Fruit fly (Drosophila melanogaster) whole organism, prepupa: ENCODE results near the gene Evi5.

Experiments
- CG10631 ChIP-seq: fragments of 200-800 bp; sonication (Bioruptor generic); optimal IDR thresholded peaks from 2 replicates; lab custom pipeline; 2016; ENCODE audit warnings: missing biosample characterization, missing genetic modification characterization
- CG10669 ChIP-seq: fragments of 200-800 bp; sonication (Bioruptor generic); optimal IDR thresholded peaks from 3 replicates; lab custom pipeline; 2018; ENCODE audit warnings: missing biosample characterization, mild to moderate bottlenecking, missing genetic modification characterization, moderate library complexity
- CG11294 ChIP-seq: fragments of 200-800 bp; sonication (Bioruptor generic); IDR thresholded peaks from 2 replicates; pipeline ENCODE4 v1.3.6; 2022; ENCODE audit warnings: missing biosample characterization, missing genetic modification characterization
- CG11762 ChIP-seq: fragments of 200-800 bp; sonication (Bioruptor generic); optimal IDR thresholded peaks from 3 replicates; lab custom pipeline; 2016; ENCODE audit warnings: missing biosample characterization, missing genetic modification characterization; ENCODE audit not compliant: insufficient read depth
- CG11902 ChIP-seq: fragments of 200-800 bp; sonication (Bioruptor generic); optimal IDR thresholded peaks from 3 replicates; lab custom pipeline; 2016; ENCODE audit warnings: missing biosample characterization, missing genetic modification characterization
- CG15336 ChIP-seq: fragments of 200-800 bp; sonication (Bioruptor generic); IDR thresholded peaks from 2 replicates; pipeline ENCODE4 v1.3.6; 2022; ENCODE audit warnings: missing biosample characterization, missing genetic modification characterization
- CG1621 ChIP-seq: fragments of 200-800 bp; sonication (Bioruptor generic); optimal IDR thresholded peaks from 3 replicates; lab custom pipeline; 2018; ENCODE audit warnings: missing biosample characterization, mild to moderate bottlenecking, missing genetic modification characterization
- CG3032 ChIP-seq: fragments of 200-800 bp; optimal IDR thresholded peaks from 2 replicates; lab custom pipeline; 2019; ENCODE audit warnings: missing biosample characterization, mild to moderate bottlenecking, missing genetic modification characterization, moderate library complexity
- CG32006 ChIP-seq: fragments of 200-800 bp; sonication (Bioruptor generic); optimal IDR thresholded peaks from 3 replicates; lab custom pipeline; 2017; ENCODE audit warnings: missing biosample characterization, mild to moderate bottlenecking, missing genetic modification characterization
- CG34406 ChIP-seq: fragments of 200-800 bp; sonication (Bioruptor generic); optimal IDR thresholded peaks from 3 replicates; lab custom pipeline; 2016; ENCODE audit warnings: missing biosample characterization, missing genetic modification characterization
- CG3919 ChIP-seq: fragments of 200-800 bp; sonication (Bioruptor generic); optimal IDR thresholded peaks from 3 replicates; lab custom pipeline; 2016; ENCODE audit warnings: missing biosample characterization, missing genetic modification characterization
- CG4318 ChIP-seq: fragments of 200-800 bp; sonication (Bioruptor generic); optimal IDR thresholded peaks from 3 replicates; lab custom pipeline; 2017; ENCODE audit warnings: missing biosample characterization, mild to moderate bottlenecking, missing genetic modification characterization
- CG6163 ChIP-seq: fragments of 200-800 bp; sonication (Bioruptor generic); IDR thresholded peaks from 3 replicates; pipeline ENCODE4 v1.3.6; 2022; ENCODE audit warnings: missing biosample characterization, missing genetic modification characterization
- CG6276 ChIP-seq: fragments of 200-800 bp; sonication (Bioruptor generic); optimal IDR thresholded peaks from 2 replicates; lab custom pipeline; 2017; ENCODE audit warnings: missing biosample characterization, mild to moderate bottlenecking, missing genetic modification characterization
- CG6792 ChIP-seq: fragments of 200-800 bp; sonication (Bioruptor generic); optimal IDR thresholded peaks from 3 replicates; lab custom pipeline; 2016; ENCODE audit warnings: missing biosample characterization, missing genetic modification characterization
- CG6808 ChIP-seq: fragments of 200-800 bp; sonication (Bioruptor generic); optimal IDR thresholded peaks from 3 replicates; lab custom pipeline; 2017; ENCODE audit warnings: missing biosample characterization, missing genetic modification characterization, mild to moderate bottlenecking, moderate library complexity, missing genetic modification reagents
- CG6854 ChIP-seq: fragments of 200-800 bp; sonication (Bioruptor generic); optimal IDR thresholded peaks from 2 replicates; lab custom pipeline; 2017; ENCODE audit warnings: missing biosample characterization, mild to moderate bottlenecking, missing genetic modification characterization
- CG7368 ChIP-seq: fragments of 200-800 bp; sonication (Bioruptor generic); optimal IDR thresholded peaks from 3 replicates; lab custom pipeline; 2016; ENCODE audit warnings: missing biosample characterization, missing genetic modification characterization
- CG8119 ChIP-seq: fragments of 200-800 bp; sonication (Bioruptor generic); IDR thresholded peaks from 3 replicates; pipeline ENCODE4 v1.3.6; 2022; ENCODE audit warnings: missing biosample characterization, missing genetic modification characterization
- CG8319 ChIP-seq: fragments of 200-800 bp; sonication (Bioruptor generic); optimal IDR thresholded peaks from 3 replicates; lab custom pipeline; 2016; ENCODE audit warnings: missing biosample characterization, missing genetic modification characterization
- CG8632 ChIP-seq: fragments of 200-800 bp; sonication (Bioruptor generic); optimal IDR thresholded peaks from 3 replicates; lab custom pipeline; 2016; ENCODE audit warnings: missing biosample characterization, missing genetic modification characterization
- CG9139 ChIP-seq: fragments of 200-800 bp; sonication (Bioruptor generic); optimal IDR thresholded peaks from 3 replicates; lab custom pipeline; 2017; ENCODE audit warnings: missing biosample characterization, mild to moderate bottlenecking, missing genetic modification characterization
- Eip93F ChIP-seq: fragments of 200-800 bp; sonication (Bioruptor generic); optimal IDR thresholded peaks from 2 replicates; lab custom pipeline; 2016; ENCODE audit warnings: missing biosample characterization, mild to moderate bottlenecking, missing genetic modification characterization
- Ets21C ChIP-seq: fragments of 200-800 bp; sonication (Bioruptor generic); optimal IDR thresholded peaks from 3 replicates; lab custom pipeline; 2016; ENCODE audit warnings: missing biosample characterization, missing genetic modification characterization
- Ets96B ChIP-seq: fragments of 200-800 bp; optimal IDR thresholded peaks from 2 replicates; lab custom pipeline; 2019; ENCODE audit warnings: missing biosample characterization, mild to moderate bottlenecking, missing genetic modification characterization, moderate library complexity
- Gug ChIP-seq: fragments of 200-800 bp; sonication (Bioruptor generic); IDR thresholded peaks from 2 replicates; pipeline ENCODE4 v1.3.6; 2022; ENCODE audit warnings: missing biosample characterization, missing genetic modification characterization
- Hr39 ChIP-seq: fragments of 200-800 bp; sonication (Bioruptor generic); optimal IDR thresholded peaks from 2 replicates; lab custom pipeline; 2016; ENCODE audit warnings: missing biosample characterization, missing genetic modification characterization
- Lpt ChIP-seq: fragments of 200-800 bp; sonication (Bioruptor generic); optimal IDR thresholded peaks from 3 replicates; lab custom pipeline; 2016; ENCODE audit warnings: missing biosample characterization, missing genetic modification characterization
- Met ChIP-seq: fragments of 200-800 bp; sonication (Bioruptor generic); optimal IDR thresholded peaks from 3 replicates; lab custom pipeline; 2016; ENCODE audit warnings: missing biosample characterization, missing genetic modification characterization
- Smox ChIP-seq: fragments of 200-800 bp; sonication (Bioruptor generic); optimal IDR thresholded peaks from 3 replicates; lab custom pipeline; 2016; ENCODE audit warnings: missing biosample characterization, missing genetic modification characterization
- Sox102F ChIP-seq: fragments of 200-800 bp; sonication (Bioruptor generic); optimal IDR thresholded peaks from 2 replicates; lab custom pipeline; 2016; ENCODE audit warnings: missing biosample characterization, mild to moderate bottlenecking, missing genetic modification characterization
- Sox14 ChIP-seq: fragments of 200-800 bp; sonication (Bioruptor generic); optimal IDR thresholded peaks from 3 replicates; lab custom pipeline; 2016; ENCODE audit warnings: missing biosample characterization, missing genetic modification characterization
- achi ChIP-seq: fragments of 200-800 bp; sonication (Bioruptor generic); optimal IDR thresholded peaks from 3 replicates; lab custom pipeline; 2016; ENCODE audit warnings: missing biosample characterization, missing genetic modification characterization
- acj6 ChIP-seq: fragments of 200-800 bp; sonication (Bioruptor generic); optimal IDR thresholded peaks from 3 replicates; lab custom pipeline; 2016; ENCODE audit warnings: missing biosample characterization, missing genetic modification characterization
- cyc ChIP-seq: fragments of 200-800 bp; sonication (Bioruptor generic); optimal IDR thresholded peaks from 3 replicates; lab custom pipeline; 2016; ENCODE audit warnings: missing biosample characterization, missing genetic modification characterization
- dac ChIP-seq: fragments of 200-800 bp; sonication (Bioruptor generic); optimal IDR thresholded peaks from 2 replicates; lab custom pipeline; 2017; ENCODE audit warnings: missing biosample characterization, mild to moderate bottlenecking, missing genetic modification characterization
- fd59A ChIP-seq: fragments of 200-800 bp; sonication (Bioruptor generic); optimal IDR thresholded peaks from 2 replicates; lab custom pipeline; 2017; ENCODE audit warnings: missing biosample characterization, mild to moderate bottlenecking, missing genetic modification characterization, missing genetic modification reagents
- fkh ChIP-seq: fragments of 200-800 bp; sonication (Bioruptor generic); optimal IDR thresholded peaks from 3 replicates; lab custom pipeline; 2017; ENCODE audit warnings: missing biosample characterization, mild to moderate bottlenecking, missing genetic modification characterization, moderate library complexity
- net ChIP-seq: fragments of 200-800 bp; sonication (Bioruptor generic); optimal IDR thresholded peaks from 3 replicates; lab custom pipeline; 2016; ENCODE audit warnings: missing biosample characterization, missing genetic modification characterization
- pdm3 ChIP-seq: fragments of 200-800 bp; sonication (Bioruptor generic); optimal IDR thresholded peaks from 3 replicates; lab custom pipeline; 2016; ENCODE audit warnings: missing biosample characterization, missing genetic modification characterization
- salr ChIP-seq, 2 experiments: fragments of 200-800 bp; sonication (Bioruptor generic); optimal IDR thresholded peaks; 3 replicates each; lab custom pipeline; 2016 to 2018; ENCODE audit warnings: missing biosample characterization in 2 of 2, missing genetic modification characterization in 2 of 2, mild to moderate bottlenecking in 1 of 2
- ss ChIP-seq, 2 experiments: fragments of 200-800 bp; sonication (Bioruptor generic); optimal IDR thresholded peaks; 2 replicates in 1 of 2; 3 replicates in 1 of 2; lab custom pipeline; 2017 to 2018; ENCODE audit warnings: mild to moderate bottlenecking in 2 of 2, missing biosample characterization in 2 of 2, missing genetic modification characterization in 2 of 2, moderate library complexity in 1 of 2
- topi ChIP-seq: fragments of 200-800 bp; sonication (Bioruptor generic); optimal IDR thresholded peaks from 3 replicates; lab custom pipeline; 2016; ENCODE audit warnings: missing biosample characterization, missing genetic modification characterization
- vri ChIP-seq: fragments of 200-800 bp; sonication (Bioruptor generic); optimal IDR thresholded peaks from 3 replicates; lab custom pipeline; 2016; ENCODE audit warnings: missing biosample characterization, mild to moderate bottlenecking, missing genetic modification characterization

Gene Evi5

DNA sequence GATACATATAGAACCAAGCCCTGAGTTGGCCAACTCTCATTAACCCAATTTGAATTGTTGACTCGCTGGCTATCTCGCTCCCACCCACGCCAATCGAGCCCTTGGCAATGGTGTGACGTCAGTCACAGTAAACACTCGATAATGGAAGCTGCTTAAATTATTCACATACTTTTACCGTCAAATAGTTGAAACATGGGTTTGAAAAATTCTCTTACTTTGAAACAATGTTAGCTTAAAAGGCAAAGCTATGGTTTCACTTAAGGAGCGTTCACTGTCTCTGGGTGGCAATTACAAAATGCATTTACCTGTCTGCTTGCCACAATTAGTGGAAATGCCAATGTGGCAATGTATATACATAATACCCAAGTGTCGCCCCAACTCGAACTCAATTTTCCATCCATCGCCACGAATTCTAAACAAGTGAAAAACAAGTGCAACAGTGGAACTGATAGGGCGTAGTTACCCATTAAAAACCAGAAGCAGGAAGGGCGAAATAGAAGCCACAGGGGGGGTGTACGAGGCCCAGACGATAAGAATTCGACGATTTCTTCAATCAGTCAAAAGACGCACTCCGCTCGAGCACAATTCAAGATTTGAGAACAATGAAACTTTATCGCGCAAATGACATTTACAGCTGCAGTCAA lies 4.6 kb downstream of the Evi5 start (continued):
- TF ChIP-seq CG3919 (GFP tag; lab: Kevin White, UChicago) (peak; percentile 73), ss (GFP tag; optimal IDR thresholded peaks at IDR 0.05; lab: Kevin White, UChicago) (no peak), Hr39 (peak; percentile 92), dac (GFP tag; lab: Kevin White, UChicago) (no peak), Gug (GFP tag; lab: Robert Waterston, UW) (peak; percentile 69), pdm3 (GFP tag; lab: Kevin White, UChicago) (peak; percentile 70), Lpt (GFP tag; lab: Kevin White, UChicago) (peak; percentile 10), CG4318 (GFP tag; lab: Kevin White, UChicago) (no peak), cyc (GFP tag; lab: Kevin White, UChicago) (peak; percentile 89), CG6808 (GFP tag; lab: Kevin White, UChicago) (peak; percentile 22), net (GFP tag; lab: Kevin White, UChicago) (peak; percentile 61), topi (GFP tag; lab: Kevin White, UChicago) (peak; percentile 89), CG6276 (GFP tag; lab: Kevin White, UChicago) (peak; percentile 52), CG8119 (GFP tag; lab: Robert Waterston, UW) (peak; percentile 62), CG11902 (GFP tag; lab: Kevin White, UChicago) (peak; percentile 74), CG8632 (GFP tag; lab: Kevin White, UChicago) (peak; percentile 58), Smox (GFP tag; lab: Kevin White, UChicago) (peak; percentile 86), acj6 (peak; percentile 59), fd59A (GFP tag; lab: Kevin White, UChicago) (no peak), CG10669 (GFP tag; lab: Kevin White, UChicago) (peak; percentile 49), Sox102F (GFP tag; lab: Kevin White, UChicago) (peak; percentile 85), Ets21C (peak; percentile 80), CG3032 (tag; lab: Kevin White, UChicago) (peak; percentile 31), CG11762 (GFP tag; lab: Kevin White, UChicago) (peak; percentile 27), achi (GFP tag; lab: Kevin White, UChicago) (peak; percentile 57), CG9139 (GFP tag; lab: Kevin White, UChicago) (no peak), CG7368 (GFP tag; lab: Kevin White, UChicago) (peak; percentile 52), CG6163 (GFP tag; lab: Robert Waterston, UW) (peak; percentile 80), CG34406 (GFP tag; lab: Kevin White, UChicago) (peak; percentile 66)

DNA sequence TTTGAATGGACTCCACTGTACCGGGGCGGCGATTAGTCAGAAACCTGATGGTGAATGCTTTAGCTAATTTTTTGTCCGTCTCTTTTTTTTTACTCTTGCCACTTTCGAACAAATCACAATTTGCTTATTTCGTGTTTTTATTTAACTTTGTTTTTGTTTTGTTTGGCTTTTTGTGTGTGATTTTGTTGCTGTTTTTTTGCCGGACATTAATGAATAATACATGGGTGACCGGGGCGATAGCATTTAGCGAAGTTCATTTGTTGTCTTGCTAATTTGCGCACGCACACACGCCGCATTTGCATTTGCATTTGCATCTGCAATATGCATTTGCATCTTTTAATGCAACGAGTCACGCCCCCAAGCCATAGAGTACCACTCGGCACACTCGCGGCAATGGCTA lies 5.5 kb downstream of the Evi5 start:
- no peak for TF ChIP-seq CG6163 (GFP tag; lab: Robert Waterston, UW)
- TF ChIP-seq CG8119 (GFP tag; lab: Robert Waterston, UW) = 0 out of 3 replicates have a peak, but pooled peaks have one; percentile 28
- TF ChIP-seq achi (GFP tag; lab: Kevin White, UChicago) = no peak

DNA sequence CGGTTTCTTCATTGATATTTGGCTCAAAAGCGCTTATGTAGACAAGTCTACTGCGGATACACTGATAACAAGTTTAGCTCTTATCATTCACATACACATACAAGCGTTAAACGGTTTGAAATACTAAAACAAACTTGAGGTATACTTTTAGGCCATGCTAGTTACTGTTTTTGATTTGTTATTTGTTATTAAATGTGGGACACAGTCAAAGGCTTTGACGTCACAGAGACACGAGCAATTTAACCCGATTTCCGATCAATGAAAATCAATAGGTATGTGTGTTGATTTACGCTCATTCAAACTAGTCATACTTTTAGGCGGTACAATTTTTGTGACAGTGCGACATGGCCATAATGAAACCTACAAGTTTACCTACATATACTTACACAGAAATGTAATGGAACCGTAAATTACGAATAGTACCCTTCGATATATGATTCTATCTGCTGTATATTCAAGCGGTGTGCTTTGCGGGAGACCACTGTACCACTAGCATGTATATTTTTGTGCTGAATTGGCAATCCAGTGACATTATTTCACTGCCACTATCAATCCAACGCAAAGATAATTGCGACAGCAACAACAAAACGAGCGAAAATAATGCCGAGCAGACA lies 7.3 kb downstream of the Evi5 start:
- peak; percentile 21 for TF ChIP-seq CG9139 (GFP tag; lab: Kevin White, UChicago)
- TF ChIP-seq Sox102F (GFP tag; lab: Kevin White, UChicago) = peak; percentile 77
- peak; percentile 76 for TF ChIP-seq CG7368 (GFP tag; lab: Kevin White, UChicago)
- TF ChIP-seq Eip93F = no peak
- peak; percentile 82 for TF ChIP-seq Met (GFP tag; lab: Kevin White, UChicago)
- peak; percentile 52 for TF ChIP-seq fkh (GFP tag; lab: Kevin White, UChicago)
- peak; percentile 84 for TF ChIP-seq CG6792
- TF ChIP-seq CG6808 (GFP tag; lab: Kevin White, UChicago) = peak; percentile 26
- TF ChIP-seq topi (GFP tag; lab: Kevin White, UChicago) = peak; percentile 80
- TF ChIP-seq Ets96B (tag; lab: Kevin White, UChicago) = peak; percentile 60
- TF ChIP-seq CG32006 (GFP tag; lab: Kevin White, UChicago) = peak; percentile 86
- peak in 1 of 2 experiments; percentile 59 for TF ChIP-seq ss (GFP tag; optimal IDR thresholded peaks at IDR 0.05; lab: Kevin White, UChicago)
- peak; percentile 75 for TF ChIP-seq net (GFP tag; lab: Kevin White, UChicago)
- TF ChIP-seq CG34406 (GFP tag; lab: Kevin White, UChicago) = peak; percentile 72
- peak; percentile 73 for TF ChIP-seq CG10631 (GFP tag; lab: Kevin White, UChicago)
- peak; percentile 80 for TF ChIP-seq CG15336 (GFP tag; lab: Robert Waterston, UW)
- TF ChIP-seq CG8319 = peak; percentile 74
- peak; percentile 87 for TF ChIP-seq CG11294 (GFP tag; lab: Robert Waterston, UW)
- TF ChIP-seq CG6854 (GFP tag; lab: Kevin White, UChicago) = peak; percentile 18
- TF ChIP-seq Sox14 (GFP tag; lab: Kevin White, UChicago) = peak; percentile 86
- peak; percentile 72 for TF ChIP-seq CG1621
- TF ChIP-seq vri = peak; percentile 76
- TF ChIP-seq salr (GFP tag; optimal IDR thresholded peaks at IDR 0.05; lab: Kevin White, UChicago) = peak; percentile 37 to 59
- peak; percentile 63 for TF ChIP-seq CG4318 (GFP tag; lab: Kevin White, UChicago)
